Worm (Caenorhabditis elegans): ENCODE data around the gene rft-2.
"Not testable (repeated sequence)": the region's sequence is repeated elsewhere in the genome, so short reads cannot be mapped to it uniquely, and the experiment has no call there.

The rft-2 gene

ce11 chrV:4481823-4482222 is 31.5 kb upstream of the rft-2 start:
- TF ChIP-seq lin-1 (GFP tag; IDR thresholded peaks at IDR 0.05) (no peak), zfp-3 (GFP tag; conservative IDR thresholded peaks at IDR 0.05) (no peak), aha-1 (tag) (peak; percentile 86)

DNA sequence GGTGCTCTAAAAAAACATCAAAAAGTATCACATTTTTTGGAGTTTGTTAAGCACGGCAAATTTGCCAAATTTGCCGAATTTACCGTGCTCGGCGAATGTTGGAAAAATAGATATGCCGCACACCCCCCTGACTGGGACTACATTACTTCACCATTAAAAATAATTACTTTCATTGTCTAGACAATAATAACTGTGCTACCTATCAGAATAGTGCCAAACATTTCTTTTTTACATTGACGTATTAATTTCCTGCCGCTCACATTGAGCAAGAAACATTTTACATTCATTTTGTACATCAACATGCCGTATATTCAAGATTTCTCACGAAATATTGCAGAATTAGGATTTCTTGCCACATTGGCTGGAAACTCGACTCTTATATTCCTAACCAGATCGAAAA is 24.2 kb upstream of the rft-2 start, which contains the start of gene str-35:
Gene str-35, plus strand, starts transcription at position 301 of the 400 bp plus-strand sequence.
- TF ChIP-seq ceh-20 (GFP tag; IDR thresholded peaks at IDR 0.05); pqm-1 (tag; optimal IDR thresholded peaks at IDR 0.05); ztf-7 (tag; optimal IDR thresholded peaks at IDR 0.05): not testable (repeated sequence)

ce11 chrV:4471065-4471464 is 20.7 kb upstream of the rft-2 start, which contains the start of gene T08H10.3:
TSS of gene T08H10.3 (plus strand) at chrV:4471365.
- TF ChIP-seq set-16 (GFP tag; IDR thresholded peaks at IDR 0.05) (no peak), nhr-41 (GFP tag; IDR thresholded peaks at IDR 0.05) (no peak), zip-2 (tag; optimal IDR thresholded peaks at IDR 0.05) (no peak), mes-2 (tag; optimal IDR thresholded peaks at IDR 0.05; ENCODE audit: poor library complexity, severe bottlenecking) (no peak), F10B5.3 (tag; optimal IDR thresholded peaks at IDR 0.05) (no peak), nhr-10 (tag; optimal IDR thresholded peaks at IDR 0.05) (no peak), snpc-4 (tag; optimal IDR thresholded peaks at IDR 0.05) (no peak), dmd-9 (GFP tag; IDR thresholded peaks at IDR 0.05) (no peak), ztf-7 (tag; optimal IDR thresholded peaks at IDR 0.05) (no peak), spr-1 (tag; optimal IDR thresholded peaks at IDR 0.05) (no peak), Y75B8A.6 (GFP tag; IDR thresholded peaks at IDR 0.05) (no peak), skn-1 (tag; optimal IDR thresholded peaks at IDR 0.05) (no peak), mdl-1 (tag; optimal IDR thresholded peaks at IDR 0.05) (no peak), daf-8 (GFP tag; IDR thresholded peaks at IDR 0.05) (no peak), zfp-3 (GFP tag; conservative IDR thresholded peaks at IDR 0.05) (no peak)

DNA sequence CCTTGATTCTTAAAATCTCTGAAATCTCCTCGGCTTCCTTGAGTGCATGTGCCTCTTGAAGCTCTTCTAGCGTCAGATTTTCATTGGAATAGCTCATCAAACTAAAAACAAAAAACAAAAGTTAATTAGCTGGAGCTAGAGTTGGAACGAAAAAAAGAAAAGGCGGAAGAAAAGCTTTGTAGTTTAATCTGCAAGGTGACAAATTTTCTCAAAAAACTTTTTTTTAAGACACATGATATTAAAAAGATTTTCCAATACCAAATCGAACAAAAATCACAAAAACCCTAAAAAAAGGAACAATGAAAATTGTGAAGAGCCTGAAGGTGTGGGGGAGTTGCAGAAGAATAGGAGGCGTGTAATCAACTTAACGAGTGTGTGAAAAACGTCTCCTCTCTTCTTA is 4.3 kb upstream of the rft-2 start, which contains the start of gene gnrr-5:
Gene gnrr-5, minus strand, starts transcription at position 101 of the 400 bp plus-strand sequence.
- TF ChIP-seq dpl-1 (GFP tag; optimal IDR thresholded peaks at IDR 0.05) (no peak), lin-38 (GFP tag; IDR thresholded peaks at IDR 0.05) (no peak), sdz-12 (GFP tag; optimal IDR thresholded peaks at IDR 0.05) (no peak), mep-1 (tag; optimal IDR thresholded peaks at IDR 0.05) (no peak), nhr-42 (GFP tag; IDR thresholded peaks at IDR 0.05) (no peak)

ce11 chrV:4447637-4448036 is 2.7 kb downstream of the rft-2 start:
- TF ChIP-seq zip-2 (tag; optimal IDR thresholded peaks at IDR 0.05) = no peak
- TF ChIP-seq spr-3 (GFP tag; optimal IDR thresholded peaks at IDR 0.05) = no peak
- TF ChIP-seq Y75B8A.6 (GFP tag; IDR thresholded peaks at IDR 0.05) = no peak
- TF ChIP-seq lin-13 (GFP tag; optimal IDR thresholded peaks at IDR 0.05) = no peak
- peak; percentile 38; the same call in 1 of the 2 replicates for TF ChIP-seq snpc-1.2 (GFP tag; IDR thresholded peaks at IDR 0.05)
- 0 out of 2 replicates have a peak, but pooled peaks have one; percentile 11 for TF ChIP-seq arid-1 (GFP tag; conservative IDR thresholded peaks at IDR 0.05)
- TF ChIP-seq T20F7.1 (GFP tag; optimal IDR thresholded peaks at IDR 0.05) = no peak
- no peak for TF ChIP-seq ceh-62 (tag; optimal IDR thresholded peaks at IDR 0.05)
- TF ChIP-seq F37D6.2 (tag; optimal IDR thresholded peaks at IDR 0.05) = no peak
- no peak for TF ChIP-seq mxl-2 (GFP tag; conservative IDR thresholded peaks at IDR 0.05)
- peak; percentile 63; the same call in 1 of the 2 replicates for TF ChIP-seq lin-38 (GFP tag; IDR thresholded peaks at IDR 0.05)
- TF ChIP-seq duxl-1 (tag; optimal IDR thresholded peaks at IDR 0.05; ENCODE audit: poor library complexity) = no peak
- TF ChIP-seq nhr-6 (tag; optimal IDR thresholded peaks at IDR 0.05) = no peak
- no peak for TF ChIP-seq nhr-25 (tag; optimal IDR thresholded peaks at IDR 0.05; ENCODE audit: borderline replicate concordance, insufficient read depth)
- TF ChIP-seq ceh-20 (GFP tag; IDR thresholded peaks at IDR 0.05) = no peak
- no peak for TF ChIP-seq madf-9 (GFP tag; conservative IDR thresholded peaks at IDR 0.05)
- no peak for TF ChIP-seq Y105C5A.15 (GFP tag; IDR thresholded peaks at IDR 0.05)
- peak; percentile 52 for TF ChIP-seq F49E8.2 (tag; optimal IDR thresholded peaks at IDR 0.05; ENCODE audit: borderline replicate concordance)
- TF ChIP-seq unc-130 (GFP tag; optimal IDR thresholded peaks at IDR 0.05) = peak; percentile 35

Measured in whole organism, L4 larva.